Worm (Caenorhabditis elegans) whole organism, midembryonic: ENCODE measurements around the gene B0495.7.
A peak's percentile ranks its signal among the peaks of the same experiment; 100 is the strongest.

Source experiments
- T22C8.4 ChIP-seq: fragments of 200-800 bp; sonication (Bioruptor generic); IDR thresholded peaks from 2 replicates; pipeline ENCODE4 v1.3.6; 2022; ENCODE audit warnings: missing genetic modification characterization, missing compliant biosample characterization
- cog-1 ChIP-seq: sonication (generic microtip); optimal IDR thresholded peaks from 2 replicates; lab custom pipeline; 2016; ENCODE audit warnings: missing genetic modification characterization, missing compliant biosample characterization
- flt-1 ChIP-seq: fragments of 200-800 bp; sonication (Bioruptor generic); IDR thresholded peaks from 2 replicates; pipeline ENCODE4 v1.3.6; 2022; ENCODE audit warnings: missing genetic modification characterization, missing compliant biosample characterization
- klf-2 ChIP-seq: fragments of 200-800 bp; sonication (Bioruptor generic); conservative IDR thresholded peaks from 2 replicates; pipeline ENCODE4 v1.3.6; 2022; ENCODE audit warnings: missing genetic modification reagents, missing genetic modification characterization, missing compliant biosample characterization
- med-1 ChIP-seq: sonication (generic microtip); optimal IDR thresholded peaks from 2 replicates; lab custom pipeline; 2017; ENCODE audit warnings: missing genetic modification characterization, mild to moderate bottlenecking, missing compliant biosample characterization, antibody characterized with exemption, missing genetic modification reagents; ENCODE audit not compliant: insufficient read depth
- ref-1 ChIP-seq: fragments of 200-800 bp; sonication (Bioruptor generic); conservative IDR thresholded peaks from 2 replicates; pipeline ENCODE4 v1.3.6; 2022; ENCODE audit warnings: missing genetic modification reagents, missing genetic modification characterization, missing compliant biosample characterization
- tab-1 ChIP-seq: fragments of 200-800 bp; sonication (Bioruptor generic); IDR thresholded peaks from 2 replicates; pipeline ENCODE4 v1.3.6; 2022; ENCODE audit warnings: missing genetic modification characterization, missing compliant biosample characterization
- ztf-23 ChIP-seq: fragments of 200-800 bp; sonication (Bioruptor generic); IDR thresholded peaks from 2 replicates; pipeline ENCODE4 v1.3.6; 2022; ENCODE audit warnings: missing genetic modification reagents, missing genetic modification characterization, missing compliant biosample characterization
- ztf-29 ChIP-seq: fragments of 200-800 bp; sonication (Bioruptor generic); IDR thresholded peaks from 2 replicates; pipeline ENCODE4 v1.3.6; 2022; ENCODE audit warnings: missing genetic modification reagents, missing genetic modification characterization, missing compliant biosample characterization

B0495.7 gene

ce11 chrII:7669409-7669808, 35.6 kb downstream of the B0495.7 start:
- TF ChIP-seq ztf-23 (no peak), flt-1 (GFP tag; lab: Robert Waterston, UW) (peak; percentile 54; the same call in 1 of the 2 replicates), tab-1 (GFP tag; lab: Robert Waterston, UW) (0 out of 2 replicates have a peak, but pooled peaks have one; percentile 46)

ce11 chrII:7666967-7667366, 38.1 kb downstream of the B0495.7 start, which contains the start of gene lir-2:
lir-2 (plus strand) TSS chrII:7667267.
- TF ChIP-seq ztf-23 = no peak
- TF ChIP-seq flt-1 (GFP tag; lab: Robert Waterston, UW) = no peak
- TF ChIP-seq tab-1 (GFP tag; lab: Robert Waterston, UW) = no peak
- no peak for TF ChIP-seq ztf-29 (GFP tag; lab: Robert Waterston, UW)
- no peak for TF ChIP-seq T22C8.4 (GFP tag; lab: Robert Waterston, UW)
- no peak for TF ChIP-seq cog-1 (tag; lab: Kevin White, UChicago)
- no peak for TF ChIP-seq klf-2 (GFP tag; lab: Robert Waterston, UW)

ce11 chrII:7666338-7666737, 38.7 kb downstream of the B0495.7 start:
- TF ChIP-seq ref-1 (GFP tag; lab: Robert Waterston, UW) = no peak
- no peak for TF ChIP-seq ztf-23
- TF ChIP-seq flt-1 (GFP tag; lab: Robert Waterston, UW) = no peak

- TF ChIP-seq T22C8.4 (GFP tag; lab: Robert Waterston, UW) = no peak
- 0 out of 2 replicates have a peak, but pooled peaks have one; percentile 9 for TF ChIP-seq ztf-23
Measured at ce11 chrII:7663704-7664660, 41.1 kb downstream of the B0495.7 start, which contains the start of the genes F18A1.7 and rpa-1. F18A1.7 (minus strand) TSS chrII:7663754. rpa-1 (plus strand) TSS chrII:7664582.

ce11 chrII:7663028-7663427, 42.0 kb downstream of the B0495.7 start:
- no peak for TF ChIP-seq T22C8.4 (GFP tag; lab: Robert Waterston, UW)

- TF ChIP-seq ref-1 (GFP tag; lab: Robert Waterston, UW) = no peak
- TF ChIP-seq med-1 (GFP tag; lab: Kevin White, UChicago) = no peak
- no peak for TF ChIP-seq cog-1 (tag; lab: Kevin White, UChicago)
- TF ChIP-seq T22C8.4 (GFP tag; lab: Robert Waterston, UW) = no peak; the same call in 1 of the 2 replicates
- no peak for TF ChIP-seq ztf-23
- no peak for TF ChIP-seq ztf-29 (GFP tag; lab: Robert Waterston, UW)
- no peak for TF ChIP-seq tab-1 (GFP tag; lab: Robert Waterston, UW)
- TF ChIP-seq flt-1 (GFP tag; lab: Robert Waterston, UW) = no peak
- no peak for TF ChIP-seq klf-2 (GFP tag; lab: Robert Waterston, UW)
Measured at ce11 chrII:7662008-7662686, 42.9 kb downstream of the B0495.7 start, which contains the start of gene alfa-1. alfa-1 (minus strand) TSS chrII:7662522.
